Fruit fly (Drosophila melanogaster) whole organism, adult: Measurements from ENCODE around the gene CG34337.

Source experiments
- CG14711 ChIP-seq: fragments of 200-800 bp; sonication (Bioruptor generic); optimal IDR thresholded peaks from 2 replicates; lab custom pipeline; 2018; ENCODE audit warnings: missing biosample characterization, mild to moderate bottlenecking, missing genetic modification characterization, moderate library complexity
- CG1620 ChIP-seq: fragments of 200-800 bp; sonication (Bioruptor generic); optimal IDR thresholded peaks from 2 replicates; lab custom pipeline; 2016; ENCODE audit warnings: missing biosample characterization, missing genetic modification characterization
- CG33017 ChIP-seq: fragments of 200-800 bp; sonication (Bioruptor generic); optimal IDR thresholded peaks from 2 replicates; lab custom pipeline; 2018; ENCODE audit warnings: missing biosample characterization, mild to moderate bottlenecking, missing genetic modification characterization, moderate library complexity
- CG5204 ChIP-seq: fragments of 200-800 bp; sonication (Bioruptor generic); optimal IDR thresholded peaks from 2 replicates; lab custom pipeline; 2016; ENCODE audit warnings: missing biosample characterization, missing genetic modification characterization
- CG7045 ChIP-seq: fragments of 200-800 bp; sonication (Bioruptor generic); optimal IDR thresholded peaks from 2 replicates; lab custom pipeline; 2017; ENCODE audit warnings: missing biosample characterization, mild to moderate bottlenecking, missing genetic modification characterization
- Clk ChIP-seq: fragments of 200-800 bp; sonication (Bioruptor generic); optimal IDR thresholded peaks from 2 replicates; lab custom pipeline; 2017; ENCODE audit warnings: missing biosample characterization, missing genetic modification characterization
- bab1 ChIP-seq: fragments of 200-800 bp; sonication (Bioruptor generic); optimal IDR thresholded peaks from 3 replicates; lab custom pipeline; 2019; ENCODE audit warnings: missing biosample characterization, mild to moderate bottlenecking, missing genetic modification characterization, moderate library complexity

dm6 chrX:7445023-7445422 lies 28.0 kb downstream of the CG34337 start:
- TF ChIP-seq Clk: no peak
- no peak for TF ChIP-seq CG5204
- no peak for TF ChIP-seq CG33017 (tag; lab: Kevin White, UChicago)
- no peak for TF ChIP-seq bab1 (GFP tag; lab: Kevin White, UChicago)
- TF ChIP-seq CG1620 (GFP tag; lab: Kevin White, UChicago): no peak
- no peak for TF ChIP-seq CG14711 (tag; lab: Kevin White, UChicago)
- TF ChIP-seq CG7045: no peak
